Fruit fly (Drosophila melanogaster): ENCODE measurements around the gene CG42789.

dm6 chr3R:26761695-26762094 lies 22.3 kb downstream of the CG42789 start:
- TF ChIP-seq psq (optimal IDR thresholded peaks at IDR 0.05) (no peak), usp (GFP tag; optimal IDR thresholded peaks at IDR 0.05) (no peak), CG8478 (optimal IDR thresholded peaks at IDR 0.05) (no peak), pan (optimal IDR thresholded peaks at IDR 0.05) (no peak), Dll (optimal IDR thresholded peaks at IDR 0.05) (no peak)
